Fruit fly (Drosophila melanogaster): ENCODE results near the gene CG31917.

CG31917 gene

DNA sequence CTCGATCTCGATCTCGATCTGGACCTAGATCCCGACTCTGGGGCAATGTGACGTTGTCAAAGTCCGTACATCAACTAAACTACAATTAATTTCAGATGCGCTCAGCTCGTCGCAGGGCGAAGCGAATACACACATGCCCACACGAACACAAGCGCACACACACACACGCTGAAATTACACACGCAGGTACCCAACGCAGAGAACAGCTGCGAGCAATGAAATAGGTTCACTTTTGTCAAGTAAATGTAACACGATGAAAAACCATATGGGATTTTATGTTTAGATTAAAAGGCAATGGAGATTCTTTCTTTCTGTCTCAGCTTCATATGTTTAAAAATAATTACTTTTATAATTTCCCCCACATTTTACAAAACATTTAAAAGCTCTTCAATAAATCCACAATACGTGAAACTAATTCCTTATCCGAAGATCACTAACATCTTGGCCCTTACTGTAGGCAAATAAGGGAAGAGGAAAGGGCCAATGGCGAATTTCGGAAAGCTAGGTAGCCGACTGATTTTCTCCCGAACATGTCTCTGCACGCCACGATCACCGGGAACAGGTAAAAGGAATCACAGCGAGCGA, 10.3 kb downstream of the CG31917 start (continued):
- TF ChIP-seq Nf-YB (GFP tag; optimal IDR thresholded peaks at IDR 0.05) (peak; percentile 75), CG9609 (GFP tag; optimal IDR thresholded peaks at IDR 0.05) (peak; percentile 84), Mes4 (GFP tag; optimal IDR thresholded peaks at IDR 0.05) (peak; percentile 48), CG4617 (GFP tag; optimal IDR thresholded peaks at IDR 0.05; ENCODE audit: borderline replicate concordance) (peak; percentile 34), CG3847 (GFP tag; IDR thresholded peaks at IDR 0.05) (peak; percentile 81), fd102C (GFP tag; optimal IDR thresholded peaks at IDR 0.05) (peak; percentile 83), dan (GFP tag; IDR thresholded peaks at IDR 0.05) (no peak), HLH54F (GFP tag; optimal IDR thresholded peaks at IDR 0.05) (peak; percentile 56), Ptx1 (GFP tag; IDR thresholded peaks at IDR 0.05) (peak; percentile 83), Bdp1 (GFP tag; optimal IDR thresholded peaks at IDR 0.05) (peak; percentile 48), cg (GFP tag; optimal IDR thresholded peaks at IDR 0.05) (peak; percentile 93), HHEX (GFP tag; optimal IDR thresholded peaks at IDR 0.05) (peak; percentile 85), Hmr (GFP tag; optimal IDR thresholded peaks at IDR 0.05) (peak; percentile 87), dpn (GFP tag; optimal IDR thresholded peaks at IDR 0.05) (peak; percentile 58 to 64), chm (GFP tag; IDR thresholded peaks at IDR 0.05) (peak; percentile 87), NfI (GFP tag; optimal IDR thresholded peaks at IDR 0.05) (peak; percentile 75), Pdp1 (GFP tag; optimal IDR thresholded peaks at IDR 0.05) (peak; percentile 56 to 85), CG34422 (GFP tag; IDR thresholded peaks at IDR 0.05) (peak; percentile 75; the same call in 2 of the 3 replicates), tgo (GFP tag; IDR thresholded peaks at IDR 0.05) (peak; percentile 75), CG15269 (tag; optimal IDR thresholded peaks at IDR 0.05) (peak; percentile 84), ems (GFP tag; optimal IDR thresholded peaks at IDR 0.05) (peak; percentile 59), ara (GFP tag; IDR thresholded peaks at IDR 0.05) (peak; percentile 80), CG30403 (GFP tag; optimal IDR thresholded peaks at IDR 0.05) (peak; percentile 86), rib (GFP tag; IDR thresholded peaks at IDR 0.05) (peak; percentile 25; the same call in 1 of the 2 replicates), CG11398 (GFP tag; optimal IDR thresholded peaks at IDR 0.05) (peak; percentile 49), tup (GFP tag; optimal IDR thresholded peaks at IDR 0.05) (peak; percentile 46), gt (GFP tag; IDR thresholded peaks at IDR 0.05) (no peak), CG3407 (GFP tag; optimal IDR thresholded peaks at IDR 0.05) (peak; percentile 62), ken (GFP tag; IDR thresholded peaks at IDR 0.05) (peak; percentile 51; the same call in 2 of the 3 replicates), CG17568 (GFP tag; optimal IDR thresholded peaks at IDR 0.05) (peak; percentile 87), lilli (GFP tag; optimal IDR thresholded peaks at IDR 0.05) (peak; percentile 86), CG10321 (GFP tag; IDR thresholded peaks at IDR 0.05) (no peak), maf-S (GFP tag; optimal IDR thresholded peaks at IDR 0.05) (no peak), unc-4 (GFP tag; IDR thresholded peaks at IDR 0.05; ENCODE audit: partially characterized antibody) (no peak), CG8089 (GFP tag; optimal IDR thresholded peaks at IDR 0.05) (peak; percentile 66), CG15514 (GFP tag; optimal IDR thresholded peaks at IDR 0.05) (peak; percentile 67), CG11085 (GFP tag; IDR thresholded peaks at IDR 0.05) (0 out of 2 replicates have a peak, but pooled peaks have one; percentile 20), CG11696 (GFP tag; IDR thresholded peaks at IDR 0.05) (peak; percentile 99), esg (GFP tag; conservative IDR thresholded peaks at IDR 0.05) (peak; percentile 76), CG11093 (GFP tag; IDR thresholded peaks at IDR 0.05) (peak; percentile 76), CG18476 (GFP tag; optimal IDR thresholded peaks at IDR 0.05) (peak; percentile 78), mld (GFP tag; IDR thresholded peaks at IDR 0.05; ENCODE audit: partially characterized antibody) (no peak), HmgD (GFP tag; optimal IDR thresholded peaks at IDR 0.05) (peak; percentile 69), CG16813 (GFP tag; IDR thresholded peaks at IDR 0.05; ENCODE audit: partially characterized antibody) (0 out of 3 replicates have a peak, but pooled peaks have one; percentile 13), amos (GFP tag; IDR thresholded peaks at IDR 0.05; ENCODE audit: partially characterized antibody) (no peak), pan (optimal IDR thresholded peaks at IDR 0.05) (no peak), pan (GFP tag; optimal IDR thresholded peaks at IDR 0.05 in 1 of 2, IDR thresholded peaks at IDR 0.05 in 1 of 2) (peak in 1 of 2 experiments; percentile 82), ham (GFP tag; IDR thresholded peaks at IDR 0.05) (no peak), CG1602 (GFP tag; optimal IDR thresholded peaks at IDR 0.05) (peak; percentile 73), Fer1 (GFP tag; optimal IDR thresholded peaks at IDR 0.05) (peak; percentile 86)

Data from whole organism, embryonic.